Worm (Caenorhabditis elegans) whole organism, L2 larva: Measurements from ENCODE around the gene C17F4.11.
A peak's percentile ranks its signal among the peaks of the same experiment; 100 is the strongest.

Experiments used
- F13H6.1 ChIP-seq: sonication (generic microtip); optimal IDR thresholded peaks from 2 replicates; lab custom pipeline; 2016; ENCODE audit warnings: missing genetic modification characterization, missing compliant biosample characterization
- ZK546.5 ChIP-seq: sonication (generic microtip); optimal IDR thresholded peaks from 2 replicates; lab custom pipeline; 2017; ENCODE audit warnings: missing biosample characterization, missing genetic modification characterization
- alr-1 ChIP-seq: fragments of 150-350 bp; optimal IDR thresholded peaks from 2 replicates; lab custom pipeline; 2014; ENCODE audit warnings: missing biosample characterization, missing genetic modification characterization
- aly-2 ChIP-seq: fragments of 150-350 bp; optimal IDR thresholded peaks from 2 replicates; lab custom pipeline; 2014; ENCODE audit warnings: missing biosample characterization, missing genetic modification characterization
- blmp-1 ChIP-seq: sonication (generic microtip); optimal IDR thresholded peaks from 2 replicates; lab custom pipeline; 2017; ENCODE audit warnings: missing genetic modification characterization, mild to moderate bottlenecking, missing compliant biosample characterization, antibody characterized with exemption, moderate library complexity; ENCODE audit not compliant: insufficient read depth
- ceh-16 ChIP-seq: fragments of 150-350 bp; optimal IDR thresholded peaks from 2 replicates; lab custom pipeline; 2014; ENCODE audit warnings: missing biosample characterization, missing genetic modification characterization
- ceh-82 ChIP-seq: fragments of 150-350 bp; optimal IDR thresholded peaks from 2 replicates; lab custom pipeline; 2014; ENCODE audit warnings: missing biosample characterization, missing genetic modification characterization
- crh-2 ChIP-seq: sonication (generic microtip); optimal IDR thresholded peaks from 2 replicates; lab custom pipeline; 2017; ENCODE audit warnings: missing biosample characterization, missing genetic modification characterization
- dmd-4 ChIP-seq: sonication (generic microtip); optimal IDR thresholded peaks from 2 replicates; lab custom pipeline; 2017; ENCODE audit warnings: missing biosample characterization, missing genetic modification characterization
- egl-27 ChIP-seq: sonication (generic microtip); optimal IDR thresholded peaks from 3 replicates; lab custom pipeline; 2017; ENCODE audit warnings: missing biosample characterization, missing genetic modification reagents, missing genetic modification characterization
- elt-1 ChIP-seq: fragments of 150-350 bp; optimal IDR thresholded peaks from 2 replicates; lab custom pipeline; 2014; ENCODE audit warnings: missing biosample characterization, missing genetic modification characterization
- fos-1 ChIP-seq: fragments of 150-350 bp; optimal IDR thresholded peaks from 2 replicates; lab custom pipeline; 2014; ENCODE audit warnings: missing biosample characterization, missing genetic modification characterization
- gmeb-1 ChIP-seq: fragments of 150-350 bp; optimal IDR thresholded peaks from 2 replicates; lab custom pipeline; 2014; ENCODE audit warnings: missing biosample characterization, missing genetic modification characterization
- lin-11 ChIP-seq: fragments of 150-350 bp; sonication (generic microtip); optimal IDR thresholded peaks from 2 replicates; lab custom pipeline; 2014; ENCODE audit warnings: missing biosample characterization, missing genetic modification characterization, inconsistent platforms, mixed read lengths
- lin-13 ChIP-seq: fragments of 150-350 bp; optimal IDR thresholded peaks from 2 replicates; lab custom pipeline; 2014; ENCODE audit warnings: missing biosample characterization, missing genetic modification reagents, missing genetic modification characterization
- lin-39 ChIP-seq: fragments of 150-350 bp; optimal IDR thresholded peaks from 2 replicates; lab custom pipeline; 2014; ENCODE audit warnings: missing biosample characterization, missing genetic modification reagents, missing genetic modification characterization
- lsy-2 ChIP-seq, 2 experiments: fragments of 150-350 bp in 1 of 2; sonication (generic microtip) in 1 of 2; optimal IDR thresholded peaks; 2 replicates each; lab custom pipeline; 2014 to 2017; ENCODE audit warnings: missing biosample characterization in 2 of 2, missing genetic modification characterization in 2 of 2
- mab-5 ChIP-seq: fragments of 150-350 bp; optimal IDR thresholded peaks from 2 replicates; lab custom pipeline; 2014; ENCODE audit warnings: missing biosample characterization, missing genetic modification characterization
- mdl-1 ChIP-seq, 2 experiments: fragments of 150-350 bp in 1 of 2; sonication (generic microtip) in 1 of 2; optimal IDR thresholded peaks; 2 replicates each; lab custom pipeline; 2017; ENCODE audit warnings: missing biosample characterization in 2 of 2, missing genetic modification characterization in 2 of 2
- nhr-10 ChIP-seq: sonication (generic microtip); optimal IDR thresholded peaks from 2 replicates; lab custom pipeline; 2017; ENCODE audit warnings: missing biosample characterization, missing genetic modification characterization
- nhr-11 ChIP-seq: fragments of 150-350 bp; optimal IDR thresholded peaks from 2 replicates; lab custom pipeline; 2014; ENCODE audit warnings: missing biosample characterization, missing genetic modification characterization
- nhr-12 ChIP-seq: fragments of 150-350 bp; optimal IDR thresholded peaks from 2 replicates; lab custom pipeline; 2014; ENCODE audit warnings: missing biosample characterization, missing genetic modification characterization
- nhr-21 ChIP-seq: fragments of 150-350 bp; optimal IDR thresholded peaks from 2 replicates; lab custom pipeline; 2014; ENCODE audit warnings: missing biosample characterization, missing genetic modification characterization
- nhr-23 ChIP-seq: fragments of 150-350 bp; optimal IDR thresholded peaks from 2 replicates; lab custom pipeline; 2014; ENCODE audit warnings: missing biosample characterization, missing genetic modification reagents, missing genetic modification characterization
- nhr-237 ChIP-seq: fragments of 150-350 bp; optimal IDR thresholded peaks from 2 replicates; lab custom pipeline; 2014; ENCODE audit warnings: missing biosample characterization, missing genetic modification characterization
- nhr-25 ChIP-seq: fragments of 150-350 bp; sonication (generic microtip); optimal IDR thresholded peaks from 3 replicates; lab custom pipeline; 2014; ENCODE audit warnings: missing biosample characterization, missing genetic modification characterization
- sem-4 ChIP-seq: fragments of 150-350 bp; optimal IDR thresholded peaks from 2 replicates; lab custom pipeline; 2014; ENCODE audit warnings: missing biosample characterization, missing genetic modification reagents, missing genetic modification characterization
- sma-3 ChIP-seq: sonication (generic microtip); optimal IDR thresholded peaks from 2 replicates; lab custom pipeline; 2016; ENCODE audit warnings: missing genetic modification reagents, missing genetic modification characterization, missing compliant biosample characterization
- sma-9 ChIP-seq, 2 experiments: fragments of 150-350 bp in 1 of 2; sonication (generic microtip) in 1 of 2; optimal IDR thresholded peaks; 2 replicates each; lab custom pipeline; 2014 to 2016; ENCODE audit warnings: missing genetic modification characterization in 2 of 2, mild to moderate bottlenecking in 1 of 2, missing biosample characterization in 1 of 2, missing compliant biosample characterization in 1 of 2, missing genetic modification reagents in 1 of 2, moderate library complexity in 1 of 2
- unc-39 ChIP-seq: fragments of 150-350 bp; optimal IDR thresholded peaks from 2 replicates; lab custom pipeline; 2014; ENCODE audit warnings: missing biosample characterization, missing genetic modification characterization
- unc-55 ChIP-seq: fragments of 150-350 bp; sonication (generic microtip); optimal IDR thresholded peaks from 3 replicates; lab custom pipeline; 2014; ENCODE audit warnings: missing biosample characterization, missing genetic modification reagents, missing genetic modification characterization
- unc-62 ChIP-seq: fragments of 150-350 bp; optimal IDR thresholded peaks from 2 replicates; lab custom pipeline; 2014; ENCODE audit warnings: missing biosample characterization, missing genetic modification reagents, missing genetic modification characterization
- ztf-1 ChIP-seq: fragments of 200-800 bp; sonication (Bioruptor generic); conservative IDR thresholded peaks from 2 replicates; pipeline ENCODE4 v1.3.6; 2022; ENCODE audit warnings: missing genetic modification characterization, missing compliant biosample characterization
- ztf-11 ChIP-seq: sonication (generic microtip); optimal IDR thresholded peaks from 2 replicates; lab custom pipeline; 2017; ENCODE audit warnings: missing biosample characterization, missing genetic modification characterization
- ztf-4 ChIP-seq: fragments of 150-350 bp; optimal IDR thresholded peaks from 2 replicates; lab custom pipeline; 2014; ENCODE audit warnings: missing biosample characterization, missing genetic modification characterization

The C17F4.11 gene

DNA sequence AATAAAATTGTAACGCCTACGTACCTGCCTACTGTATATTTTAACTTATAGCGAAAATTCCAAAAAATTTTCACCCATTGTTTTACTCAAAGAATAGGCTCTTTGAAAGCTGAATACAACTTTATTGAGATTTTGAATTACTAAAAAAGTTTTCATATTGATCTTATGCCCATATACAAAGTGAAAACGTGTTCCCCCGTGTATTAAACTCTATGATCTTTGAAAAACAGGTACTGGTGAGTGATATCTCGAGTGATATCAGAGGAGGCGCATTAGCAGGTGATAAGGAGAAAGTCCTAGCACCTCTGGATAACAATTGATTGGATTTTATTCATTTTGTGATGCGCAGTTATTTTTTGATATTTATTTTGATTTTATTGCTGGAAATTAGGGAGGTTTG is 2.9 kb downstream of the C17F4.11 start, which contains the start of gene C17F4.3:
C17F4.3 (plus strand) TSS at position 301 of the 400 bp plus-strand sequence.
- TF ChIP-seq nhr-23 (tag; lab: Kevin White, UChicago) (no peak), mdl-1 (tag; optimal IDR thresholded peaks at IDR 0.05; lab: Kevin White, UChicago) (no peak), nhr-21 (no peak), ZK546.5 (no peak), ztf-1 (GFP tag; lab: Robert Waterston, UW) (no peak), nhr-11 (tag; lab: Kevin White, UChicago) (no peak), lin-13 (GFP tag; lab: Kevin White, UChicago) (no peak), nhr-10 (tag; lab: Kevin White, UChicago) (no peak), ceh-82 (tag; lab: Kevin White, UChicago) (no peak), sma-9 (GFP tag; optimal IDR thresholded peaks at IDR 0.05; lab: Kevin White, UChicago) (no peak), sma-9 (tag; optimal IDR thresholded peaks at IDR 0.05; lab: Kevin White, UChicago) (no peak), aly-2 (tag; lab: Kevin White, UChicago) (no peak), sma-3 (GFP tag; lab: Kevin White, UChicago) (no peak), lsy-2 (tag; optimal IDR thresholded peaks at IDR 0.05; lab: Kevin White, UChicago) (no peak), mab-5 (tag; lab: Kevin White, UChicago) (no peak), unc-55 (no peak)
- TF ChIP-seq, all 48 proteins: peak for 0

DNA sequence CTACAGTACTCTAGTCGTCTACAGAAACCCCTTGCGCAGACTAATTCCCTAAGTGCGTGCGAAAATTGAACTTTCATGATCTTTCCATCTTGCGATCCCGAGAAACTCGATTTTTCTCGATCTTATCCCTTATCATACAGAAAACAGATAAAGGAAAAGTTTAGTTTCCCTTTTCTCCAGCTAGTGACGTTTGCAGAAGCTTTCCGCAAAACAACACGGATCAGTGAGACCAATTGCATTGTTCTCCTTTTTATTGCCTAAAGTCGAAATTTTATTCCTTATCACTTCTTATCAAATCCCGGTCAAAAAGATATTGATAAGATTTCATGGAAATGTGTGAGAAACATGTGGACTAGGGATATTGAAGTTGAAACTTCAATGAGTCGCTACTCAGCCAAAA is 4.6 kb downstream of the C17F4.11 start:
- TF ChIP-seq blmp-1 (peak; percentile 9), lin-13 (GFP tag; lab: Kevin White, UChicago) (no peak), nhr-21 (peak; percentile 68), dmd-4 (tag; lab: Kevin White, UChicago) (no peak)
- TF ChIP-seq, all 48 proteins: peak for 2

- TF ChIP-seq ceh-16 (tag; lab: Kevin White, UChicago) (no peak), unc-62 (GFP tag; lab: Kevin White, UChicago) (no peak), sem-4 (tag; lab: Kevin White, UChicago) (no peak), nhr-25 (tag; lab: Kevin White, UChicago) (no peak)
- TF ChIP-seq, all 48 proteins: peak for 0
Measured at ce11 chrII:3244070-3244469, 6.8 kb downstream of the C17F4.11 start, which contains the start of gene C17F4.12. Gene C17F4.12, minus strand, starts transcription at chrII:3244170.

DNA sequence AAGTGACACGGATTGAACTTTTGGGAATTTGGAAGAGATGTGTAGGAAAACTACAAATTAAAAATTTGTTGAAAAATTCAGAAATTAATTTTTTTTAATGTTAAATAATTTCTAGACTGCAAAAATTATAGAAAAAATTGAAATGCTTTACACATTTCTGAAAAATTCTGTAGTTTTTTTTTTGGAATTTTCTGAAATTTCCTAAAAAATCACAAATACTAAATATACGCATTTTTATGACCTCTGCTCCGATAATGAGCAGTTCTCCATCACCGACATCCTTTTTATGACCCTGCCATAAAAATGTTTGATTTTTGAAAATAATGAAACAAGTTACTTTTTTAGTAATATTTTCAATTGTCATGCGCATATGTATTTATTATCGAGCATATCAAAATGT is 7.5 kb downstream of the C17F4.11 start:
- TF ChIP-seq nhr-12 (no peak), dmd-4 (tag; lab: Kevin White, UChicago) (no peak), sma-3 (GFP tag; lab: Kevin White, UChicago) (no peak), elt-1 (tag; lab: Kevin White, UChicago) (no peak), F13H6.1 (no peak), egl-27 (no peak), lin-13 (GFP tag; lab: Kevin White, UChicago) (peak; percentile 6), nhr-21 (no peak), lin-39 (tag; lab: Kevin White, UChicago) (no peak), gmeb-1 (tag; lab: Kevin White, UChicago) (no peak), mab-5 (tag; lab: Kevin White, UChicago) (no peak), aly-2 (tag; lab: Kevin White, UChicago) (no peak), fos-1 (tag; lab: Kevin White, UChicago) (peak; percentile 50)

ce11 chrII:3245836-3246235 is 8.6 kb downstream of the C17F4.11 start, which contains the start of gene C17F4.7:
Gene C17F4.7, minus strand, starts transcription at chrII:3246015.
- TF ChIP-seq F13H6.1 (peak; percentile 2), gmeb-1 (tag; lab: Kevin White, UChicago) (peak; percentile 29), lin-11 (tag; lab: Kevin White, UChicago) (no peak), blmp-1 (no peak), crh-2 (peak; percentile 87), sma-3 (GFP tag; lab: Kevin White, UChicago) (peak; percentile 9), sma-9 (GFP tag; optimal IDR thresholded peaks at IDR 0.05; lab: Kevin White, UChicago) (peak; percentile 52), sma-9 (tag; optimal IDR thresholded peaks at IDR 0.05; lab: Kevin White, UChicago) (no peak), fos-1 (tag; lab: Kevin White, UChicago) (peak; percentile 69)

ce11 chrII:3247556-3247955 is 10.3 kb downstream of the C17F4.11 start:
- TF ChIP-seq nhr-21, result no peak
- TF ChIP-seq ceh-82 (tag; lab: Kevin White, UChicago), result no peak
- no peak for TF ChIP-seq crh-2
- no peak for TF ChIP-seq nhr-237 (tag; lab: Kevin White, UChicago)
- no peak for TF ChIP-seq mab-5 (tag; lab: Kevin White, UChicago)
- TF ChIP-seq nhr-11 (tag; lab: Kevin White, UChicago), result no peak
- TF ChIP-seq lsy-2 (tag; optimal IDR thresholded peaks at IDR 0.05; lab: Kevin White, UChicago), result no peak
- no peak for TF ChIP-seq ztf-4 (tag; lab: Kevin White, UChicago)
- TF ChIP-seq nhr-12, result no peak
- TF ChIP-seq sma-3 (GFP tag; lab: Kevin White, UChicago), result no peak
- TF ChIP-seq blmp-1, result no peak
- no peak for TF ChIP-seq alr-1 (tag; lab: Kevin White, UChicago)
- no peak for TF ChIP-seq ztf-11 (tag; lab: Kevin White, UChicago)
- TF ChIP-seq unc-39 (tag; lab: Kevin White, UChicago), result no peak
